Fruit fly (Drosophila melanogaster) whole organism, embryonic: ENCODE results near the gene CG12321.

Source experiments
- Bteb2 ChIP-seq: fragments of 200-800 bp; sonication (Bioruptor generic); optimal IDR thresholded peaks from 2 replicates; lab custom pipeline; 2016; ENCODE audit warnings: missing biosample characterization, missing genetic modification characterization
- CG10147 ChIP-seq: fragments of 200-800 bp; sonication (Bioruptor generic); optimal IDR thresholded peaks from 2 replicates; lab custom pipeline; 2019; ENCODE audit warnings: missing biosample characterization, mild to moderate bottlenecking, missing genetic modification characterization, moderate library complexity
- CG11456 ChIP-seq: fragments of 200-800 bp; sonication (Bioruptor generic); IDR thresholded peaks from 3 replicates; pipeline ENCODE4 v1.3.6; 2022; ENCODE audit warnings: missing biosample characterization, missing genetic modification characterization
- CG11504 ChIP-seq: fragments of 200-800 bp; sonication (Bioruptor generic); optimal IDR thresholded peaks from 3 replicates; lab custom pipeline; 2019; ENCODE audit warnings: missing biosample characterization, mild to moderate bottlenecking, missing genetic modification characterization, moderate library complexity
- CG11723 ChIP-seq: fragments of 200-800 bp; sonication (Bioruptor generic); optimal IDR thresholded peaks from 2 replicates; lab custom pipeline; 2017; ENCODE audit warnings: missing biosample characterization, mild to moderate bottlenecking, missing genetic modification characterization
- CG13424 ChIP-seq: fragments of 200-800 bp; sonication (Bioruptor generic); optimal IDR thresholded peaks from 2 replicates; lab custom pipeline; 2019; ENCODE audit warnings: missing biosample characterization, mild to moderate bottlenecking, missing genetic modification characterization, moderate library complexity
- CG15601 ChIP-seq: fragments of 200-800 bp; sonication (Bioruptor generic); optimal IDR thresholded peaks from 3 replicates; lab custom pipeline; 2019; ENCODE audit warnings: missing biosample characterization, mild to moderate bottlenecking, missing genetic modification characterization, moderate library complexity
- CG16863 ChIP-seq: fragments of 200-800 bp; sonication (Bioruptor generic); optimal IDR thresholded peaks from 3 replicates; lab custom pipeline; 2016; ENCODE audit warnings: missing biosample characterization, missing genetic modification characterization
- CG17186 ChIP-seq: fragments of 200-800 bp; sonication (Bioruptor generic); optimal IDR thresholded peaks from 3 replicates; lab custom pipeline; 2017; ENCODE audit warnings: missing biosample characterization, missing genetic modification reagents, missing genetic modification characterization
- CG1832 ChIP-seq: fragments of 200-800 bp; sonication (Bioruptor generic); optimal IDR thresholded peaks from 2 replicates; lab custom pipeline; 2017; ENCODE audit warnings: missing biosample characterization, mild to moderate bottlenecking, missing genetic modification characterization, inconsistent platforms
- CG2120 ChIP-seq: fragments of 200-800 bp; sonication (Bioruptor generic); optimal IDR thresholded peaks from 3 replicates; lab custom pipeline; 2016; ENCODE audit warnings: missing biosample characterization, missing genetic modification characterization
- CG33213 ChIP-seq: fragments of 200-800 bp; sonication (Bioruptor generic); optimal IDR thresholded peaks from 3 replicates; lab custom pipeline; 2016; ENCODE audit warnings: missing biosample characterization, missing genetic modification characterization
- CG4730 ChIP-seq: fragments of 200-800 bp; sonication (Bioruptor generic); IDR thresholded peaks from 2 replicates; pipeline ENCODE4 v1.3.6; 2022; ENCODE audit warnings: missing biosample characterization, missing genetic modification characterization
- CG4820 ChIP-seq: fragments of 200-800 bp; sonication (Bioruptor generic); optimal IDR thresholded peaks from 3 replicates; lab custom pipeline; 2016; ENCODE audit warnings: missing biosample characterization, missing genetic modification characterization
- CG4854 ChIP-seq: fragments of 200-800 bp; sonication (Bioruptor generic); optimal IDR thresholded peaks from 2 replicates; lab custom pipeline; 2016; ENCODE audit warnings: missing biosample characterization, missing genetic modification characterization, inconsistent platforms
- CG6254 ChIP-seq: fragments of 200-800 bp; sonication (Bioruptor generic); optimal IDR thresholded peaks from 3 replicates; lab custom pipeline; 2017; ENCODE audit warnings: mild to moderate bottlenecking, missing biosample characterization, missing genetic modification reagents, missing genetic modification characterization
- CG6654 ChIP-seq: fragments of 200-800 bp; sonication (Bioruptor generic); optimal IDR thresholded peaks from 2 replicates; lab custom pipeline; 2017; ENCODE audit warnings: missing biosample characterization, mild to moderate bottlenecking, missing genetic modification characterization
- CG7556 ChIP-seq: fragments of 200-800 bp; sonication (Bioruptor generic); optimal IDR thresholded peaks from 2 replicates; lab custom pipeline; 2017; ENCODE audit warnings: missing biosample characterization, mild to moderate bottlenecking, missing genetic modification characterization
- CG7786 ChIP-seq: fragments of 200-800 bp; sonication (Bioruptor generic); optimal IDR thresholded peaks from 2 replicates; lab custom pipeline; 2016; ENCODE audit warnings: missing biosample characterization, missing genetic modification characterization
- CG9609 ChIP-seq: fragments of 200-800 bp; sonication (Bioruptor generic); optimal IDR thresholded peaks from 3 replicates; lab custom pipeline; 2016; ENCODE audit warnings: missing biosample characterization, missing genetic modification characterization
- Doc3 ChIP-seq: fragments of 200-800 bp; sonication (Bioruptor generic); IDR thresholded peaks from 3 replicates; pipeline ENCODE4 v1.3.6; 2022; ENCODE audit warnings: missing biosample characterization, missing genetic modification characterization; ENCODE audit not compliant: partially characterized antibody
- Dp ChIP-seq: fragments of 200-800 bp; sonication (Bioruptor generic); optimal IDR thresholded peaks from 2 replicates; lab custom pipeline; 2018; ENCODE audit warnings: missing biosample characterization, mild to moderate bottlenecking, missing genetic modification characterization, moderate library complexity
- Ets97D ChIP-seq: fragments of 200-800 bp; sonication (Bioruptor generic); optimal IDR thresholded peaks from 3 replicates; lab custom pipeline; 2016; ENCODE audit warnings: missing biosample characterization, missing genetic modification characterization
- HHEX ChIP-seq: fragments of 200-800 bp; sonication (Bioruptor generic); optimal IDR thresholded peaks from 3 replicates; lab custom pipeline; 2017; ENCODE audit warnings: missing biosample characterization, mild to moderate bottlenecking, missing genetic modification characterization, missing genetic modification reagents
- Hmx ChIP-seq: fragments of 200-800 bp; sonication (Bioruptor generic); optimal IDR thresholded peaks from 2 replicates; lab custom pipeline; 2016; ENCODE audit warnings: missing biosample characterization, missing genetic modification characterization
- MBD-R2 ChIP-seq: fragments of 200-800 bp; sonication (Bioruptor generic); IDR thresholded peaks from 2 replicates; pipeline ENCODE4 v1.3.6; 2022; ENCODE audit warnings: missing biosample characterization, missing genetic modification characterization
- Ravus ChIP-seq: fragments of 200-800 bp; sonication (Bioruptor generic); IDR thresholded peaks from 2 replicates; pipeline ENCODE4 v1.3.6; 2022; ENCODE audit warnings: missing biosample characterization, missing genetic modification characterization
- Six4 ChIP-seq: fragments of 200-800 bp; sonication (Bioruptor generic); optimal IDR thresholded peaks from 2 replicates; lab custom pipeline; 2016; ENCODE audit warnings: missing biosample characterization, missing genetic modification characterization
- cad ChIP-seq: fragments of >200 bp; optimal IDR thresholded peaks from 2 replicates; lab custom pipeline; 2017; ENCODE audit warnings: missing biosample characterization, missing genetic modification characterization
- chm ChIP-seq: fragments of 200-800 bp; sonication (Bioruptor generic); IDR thresholded peaks from 2 replicates; pipeline ENCODE4 v1.3.6; 2022; ENCODE audit warnings: missing biosample characterization, missing genetic modification characterization
- corto ChIP-seq: fragments of 200-800 bp; sonication (Bioruptor generic); optimal IDR thresholded peaks from 2 replicates; lab custom pipeline; 2016; ENCODE audit warnings: missing biosample characterization, mild to moderate bottlenecking, missing genetic modification characterization, moderate library complexity
- crc ChIP-seq: fragments of 200-800 bp; sonication (Bioruptor generic); optimal IDR thresholded peaks from 2 replicates; lab custom pipeline; 2016; ENCODE audit warnings: missing biosample characterization, missing genetic modification characterization
- croc ChIP-seq: fragments of 200-800 bp; sonication (Bioruptor generic); conservative IDR thresholded peaks from 3 replicates; pipeline ENCODE4 v1.3.6; 2022; ENCODE audit warnings: missing biosample characterization, missing genetic modification characterization
- dm ChIP-seq: fragments of 200-800 bp; sonication (Bioruptor generic); optimal IDR thresholded peaks from 3 replicates; lab custom pipeline; 2016; ENCODE audit warnings: missing biosample characterization, missing genetic modification characterization
- dpn ChIP-seq, 2 experiments: fragments of 200-800 bp; sonication (Bioruptor generic); optimal IDR thresholded peaks; 3 replicates each; lab custom pipeline; 2016; ENCODE audit warnings: missing biosample characterization in 2 of 2, missing genetic modification characterization in 2 of 2
- fd102C ChIP-seq: fragments of 200-800 bp; sonication (Bioruptor generic); optimal IDR thresholded peaks from 2 replicates; lab custom pipeline; 2018; ENCODE audit warnings: missing biosample characterization, mild to moderate bottlenecking, missing genetic modification characterization, moderate library complexity
- fd96Cb ChIP-seq: fragments of 200-800 bp; sonication (Bioruptor generic); optimal IDR thresholded peaks from 2 replicates; lab custom pipeline; 2018; ENCODE audit warnings: missing biosample characterization, mild to moderate bottlenecking, missing genetic modification characterization, moderate library complexity
- fu2 ChIP-seq: fragments of 200-800 bp; sonication (Bioruptor generic); optimal IDR thresholded peaks from 2 replicates; lab custom pipeline; 2016; ENCODE audit warnings: missing biosample characterization, missing genetic modification characterization
- gce ChIP-seq: fragments of 200-800 bp; sonication (Bioruptor generic); IDR thresholded peaks from 3 replicates; pipeline ENCODE4 v1.3.6; 2022; ENCODE audit warnings: missing biosample characterization, missing genetic modification characterization
- hb ChIP-seq: fragments of 200-800 bp; sonication (Bioruptor generic); IDR thresholded peaks from 3 replicates; pipeline ENCODE4 v1.3.6; 2022; ENCODE audit warnings: missing biosample characterization, missing genetic modification characterization; ENCODE audit not compliant: partially characterized antibody
- hbn ChIP-seq: fragments of 200-800 bp; sonication (Bioruptor generic); IDR thresholded peaks from 2 replicates; pipeline ENCODE4 v1.3.6; 2022; ENCODE audit warnings: missing biosample characterization, missing genetic modification characterization; ENCODE audit not compliant: partially characterized antibody
- inv ChIP-seq: fragments of 200-800 bp; sonication (Bioruptor generic); IDR thresholded peaks from 2 replicates; pipeline ENCODE4 v1.3.6; 2022; ENCODE audit warnings: missing biosample characterization, missing genetic modification characterization; ENCODE audit not compliant: partially characterized antibody
- jumu ChIP-seq: fragments of 200-800 bp; sonication (Bioruptor generic); optimal IDR thresholded peaks from 3 replicates; lab custom pipeline; 2016; ENCODE audit warnings: missing biosample characterization, missing genetic modification characterization
- luna ChIP-seq: fragments of 200-800 bp; sonication (Bioruptor generic); optimal IDR thresholded peaks from 2 replicates; lab custom pipeline; 2016; ENCODE audit warnings: missing biosample characterization, missing genetic modification characterization
- pho ChIP-seq: fragments of 200-800 bp; sonication (Bioruptor generic); optimal IDR thresholded peaks from 2 replicates; lab custom pipeline; 2016; ENCODE audit warnings: missing biosample characterization, missing genetic modification characterization
- run ChIP-seq: fragments of 200-800 bp; sonication (Bioruptor generic); optimal IDR thresholded peaks from 3 replicates; lab custom pipeline; 2018; ENCODE audit warnings: missing biosample characterization, mild to moderate bottlenecking, missing genetic modification characterization
- sens ChIP-seq: fragments of 200-800 bp; sonication (Bioruptor generic); peaks from one replicate; lab custom pipeline; 2016; ENCODE audit warnings: missing biosample characterization, missing genetic modification characterization
- seq ChIP-seq: fragments of 200-800 bp; sonication (Bioruptor generic); IDR thresholded peaks from 2 replicates; pipeline ENCODE4 v1.3.6; 2022; ENCODE audit warnings: missing biosample characterization, missing genetic modification characterization
- tio ChIP-seq: fragments of 200-800 bp; sonication (Bioruptor generic); optimal IDR thresholded peaks from 2 replicates; lab custom pipeline; 2017; ENCODE audit warnings: missing biosample characterization, missing genetic modification characterization, inconsistent platforms
- twi ChIP-seq: fragments of 200-800 bp; optimal IDR thresholded peaks from 2 replicates; lab custom pipeline; 2019; ENCODE audit warnings: missing biosample characterization, mild to moderate bottlenecking, missing genetic modification characterization, moderate library complexity
- zen2 ChIP-seq: fragments of 200-800 bp; sonication (Bioruptor generic); IDR thresholded peaks from 3 replicates; pipeline ENCODE4 v1.3.6; 2022; ENCODE audit warnings: missing biosample characterization, missing genetic modification characterization; ENCODE audit not compliant: partially characterized antibody

Gene CG12321

DNA sequence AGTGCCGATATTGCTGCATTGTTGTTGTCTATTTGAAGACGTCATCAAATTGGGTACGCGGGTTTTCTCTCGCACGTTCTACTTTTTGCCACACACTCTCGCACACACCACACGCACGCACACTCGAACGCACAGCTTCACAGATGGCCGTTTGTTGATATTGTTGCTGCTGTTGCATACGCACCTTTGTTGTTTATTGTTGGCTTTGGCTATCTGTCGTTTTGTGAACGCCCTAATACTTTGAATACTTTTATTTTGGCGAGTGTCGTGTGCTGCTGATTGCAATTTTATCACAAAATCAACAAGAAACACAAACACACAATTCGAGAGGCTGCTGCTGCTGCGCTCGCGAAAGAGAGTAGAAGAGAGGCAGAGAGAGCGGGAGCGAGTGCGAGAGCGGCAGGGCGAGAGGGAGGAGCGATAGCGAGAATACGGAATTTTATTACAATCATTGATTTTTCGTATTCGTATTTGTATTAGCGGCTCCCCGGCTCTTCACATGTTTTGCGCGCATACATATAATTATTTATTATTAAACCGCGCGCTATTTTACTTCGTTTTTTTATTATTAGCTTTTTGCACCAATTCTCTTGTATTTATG is 10.1 kb upstream of the CG12321 start (continued):
- TF ChIP-seq pho (GFP tag; lab: Kevin White, UChicago) (peak; percentile 37), tio (GFP tag; lab: Kevin White, UChicago) (no peak), Ets97D (GFP tag; lab: Kevin White, UChicago) (peak; percentile 25), crc (GFP tag; lab: Kevin White, UChicago) (no peak), dm (no peak), run (peak; percentile 5), Dp (GFP tag; lab: Kevin White, UChicago) (no peak), inv (no peak), CG2120 (peak; percentile 29), hb (GFP tag; lab: Robert Waterston, UW) (no peak), seq (GFP tag; lab: Robert Waterston, UW) (no peak), CG4854 (GFP tag; lab: Kevin White, UChicago) (peak; percentile 46), Hmx (GFP tag; lab: Kevin White, UChicago) (no peak), CG6254 (GFP tag; lab: Kevin White, UChicago) (no peak), CG15601 (tag; lab: Kevin White, UChicago) (peak; percentile 39), CG4820 (GFP tag; lab: Kevin White, UChicago) (peak; percentile 10), CG11504 (tag; lab: Kevin White, UChicago) (peak; percentile 26), hbn (no peak), Ravus (GFP tag; lab: Robert Waterston, UW) (no peak), croc (GFP tag; lab: Robert Waterston, UW) (no peak), MBD-R2 (GFP tag; lab: Robert Waterston, UW) (no peak), luna (no peak), chm (GFP tag; lab: Robert Waterston, UW) (no peak), CG16863 (GFP tag; lab: Kevin White, UChicago) (peak; percentile 34), Bteb2 (GFP tag; lab: Kevin White, UChicago) (peak; percentile 1), HHEX (GFP tag; lab: Kevin White, UChicago) (peak; percentile 7), CG11723 (GFP tag; lab: Kevin White, UChicago) (peak; percentile 62), fu2 (no peak), Six4 (no peak), Doc3 (no peak), gce (no peak), CG4730 (GFP tag; lab: Robert Waterston, UW) (no peak), CG6654 (GFP tag; lab: Kevin White, UChicago) (no peak), CG10147 (GFP tag; lab: Kevin White, UChicago) (no peak), zen2 (GFP tag; lab: Robert Waterston, UW) (no peak), fd102C (GFP tag; lab: Kevin White, UChicago) (peak; percentile 64), twi (peak; percentile 27), CG13424 (tag; lab: Kevin White, UChicago) (peak; percentile 48), sens (peak; percentile 90), CG7556 (GFP tag; lab: Kevin White, UChicago) (peak; percentile 35), CG1832 (GFP tag; lab: Kevin White, UChicago) (no peak), jumu (GFP tag; lab: Kevin White, UChicago) (peak; percentile 33), cad (GFP tag; lab: Kevin White, UChicago) (no peak), CG17186 (GFP tag; lab: Kevin White, UChicago) (no peak), dpn (GFP tag; optimal IDR thresholded peaks at IDR 0.05; lab: Kevin White, UChicago) (peak; percentile 26 to 34), CG11456 (GFP tag; lab: Robert Waterston, UW) (no peak), fd96Cb (tag; lab: Kevin White, UChicago) (no peak), CG33213 (GFP tag; lab: Kevin White, UChicago) (peak; percentile 46), CG7786 (no peak), CG9609 (GFP tag; lab: Kevin White, UChicago) (no peak), corto (GFP tag; lab: Kevin White, UChicago) (peak; percentile 18)
